Worm (Caenorhabditis elegans): ENCODE data around the gene tbx-35.
"Not testable (repeated sequence)": the region's sequence is repeated elsewhere in the genome, so short reads cannot be mapped to it uniquely, and the experiment has no call there.

tbx-35 gene

DNA sequence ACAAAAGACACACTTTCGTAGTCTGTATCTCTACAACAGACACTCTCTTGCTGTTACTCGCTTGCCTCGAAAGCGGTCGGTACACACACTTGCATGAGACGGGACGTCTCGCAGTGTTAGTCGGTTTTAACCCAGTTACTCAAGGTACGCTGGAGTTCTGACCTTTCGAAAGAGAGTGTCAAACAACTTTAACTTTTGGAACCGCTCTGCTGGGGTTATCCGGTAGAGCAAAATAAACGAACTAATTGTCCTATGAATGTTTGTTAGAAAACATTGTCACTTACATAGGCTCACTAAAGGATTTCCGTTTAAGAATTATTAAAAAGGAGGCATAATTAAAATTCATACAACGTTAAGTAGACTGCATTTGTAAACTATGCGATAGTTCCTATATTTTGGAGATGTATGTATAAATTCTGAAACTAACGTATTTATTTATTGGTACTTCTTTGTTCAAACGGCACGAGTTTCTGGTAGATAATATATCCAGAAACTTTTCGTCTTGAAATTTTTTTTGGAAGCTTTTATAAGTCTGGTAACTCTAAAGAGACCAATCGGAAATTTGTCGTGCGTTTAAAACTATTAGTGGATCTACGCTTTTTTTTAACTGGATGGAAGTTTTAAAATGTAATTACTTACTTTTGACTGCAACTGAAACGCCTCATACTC, 18.4 kb upstream of the tbx-35 start:
- TF ChIP-seq unc-120 (tag; optimal IDR thresholded peaks at IDR 0.05; ENCODE audit: poor library complexity, severe bottlenecking) (peak; percentile 94), nhr-2 (tag; optimal IDR thresholded peaks at IDR 0.05) (peak; percentile 86), ceh-39 (tag; optimal IDR thresholded peaks at IDR 0.05) (peak; percentile 74), nhr-76 (tag; optimal IDR thresholded peaks at IDR 0.05) (no peak), lsy-2 (tag; optimal IDR thresholded peaks at IDR 0.05) (peak; percentile 84), tbx-8 (GFP tag; optimal IDR thresholded peaks at IDR 0.05) (peak; percentile 93), ceh-83 (GFP tag; optimal IDR thresholded peaks at IDR 0.05) (peak; percentile 93), zip-8 (tag; optimal IDR thresholded peaks at IDR 0.05) (no peak), pha-4 (tag; optimal IDR thresholded peaks at IDR 0.05) (peak; percentile 92), bed-3 (GFP tag; optimal IDR thresholded peaks at IDR 0.05) (peak; percentile 65), lin-32 (GFP tag; optimal IDR thresholded peaks at IDR 0.05) (peak; percentile 78), snpc-4 (tag; optimal IDR thresholded peaks at IDR 0.05) (no peak), mep-1 (tag; optimal IDR thresholded peaks at IDR 0.05) (peak; percentile 96), ztf-11 (tag; optimal IDR thresholded peaks at IDR 0.05) (peak; percentile 83), cnd-1 (tag; optimal IDR thresholded peaks at IDR 0.05) (peak; percentile 80), mls-2 (tag; optimal IDR thresholded peaks at IDR 0.05) (peak; percentile 95), sptf-1 (tag; optimal IDR thresholded peaks at IDR 0.05) (peak; percentile 93), sem-2 (GFP tag; optimal IDR thresholded peaks at IDR 0.05) (peak; percentile 76), elt-1 (tag; optimal IDR thresholded peaks at IDR 0.05; ENCODE audit: borderline replicate concordance, insufficient read depth) (no peak), unc-62 (GFP tag; optimal IDR thresholded peaks at IDR 0.05) (peak; percentile 89), blmp-1 (tag; optimal IDR thresholded peaks at IDR 0.05) (no peak), elt-3 (tag; optimal IDR thresholded peaks at IDR 0.05) (peak; percentile 80), nhr-28 (tag; optimal IDR thresholded peaks at IDR 0.05) (peak; percentile 24), flh-1 (GFP tag; optimal IDR thresholded peaks at IDR 0.05) (peak; percentile 29), ceh-43 (GFP tag; optimal IDR thresholded peaks at IDR 0.05) (peak; percentile 86), drap-1 (GFP tag; optimal IDR thresholded peaks at IDR 0.05) (peak; percentile 89), ham-2 (GFP tag; optimal IDR thresholded peaks at IDR 0.05) (peak; percentile 75), lin-13 (tag; optimal IDR thresholded peaks at IDR 0.05) (peak; percentile 85), nhr-237 (tag; optimal IDR thresholded peaks at IDR 0.05) (peak; percentile 92), nhr-12 (tag; optimal IDR thresholded peaks at IDR 0.05) (peak; percentile 89), unc-39 (tag; optimal IDR thresholded peaks at IDR 0.05) (peak; percentile 55), hlh-1 (tag; optimal IDR thresholded peaks at IDR 0.05) (peak; percentile 72), M03D4.4 (tag; optimal IDR thresholded peaks at IDR 0.05) (peak; percentile 86), ces-1 (GFP tag; optimal IDR thresholded peaks at IDR 0.05) (peak; percentile 99), mab-5 (tag; optimal IDR thresholded peaks at IDR 0.05) (peak; percentile 84)

DNA sequence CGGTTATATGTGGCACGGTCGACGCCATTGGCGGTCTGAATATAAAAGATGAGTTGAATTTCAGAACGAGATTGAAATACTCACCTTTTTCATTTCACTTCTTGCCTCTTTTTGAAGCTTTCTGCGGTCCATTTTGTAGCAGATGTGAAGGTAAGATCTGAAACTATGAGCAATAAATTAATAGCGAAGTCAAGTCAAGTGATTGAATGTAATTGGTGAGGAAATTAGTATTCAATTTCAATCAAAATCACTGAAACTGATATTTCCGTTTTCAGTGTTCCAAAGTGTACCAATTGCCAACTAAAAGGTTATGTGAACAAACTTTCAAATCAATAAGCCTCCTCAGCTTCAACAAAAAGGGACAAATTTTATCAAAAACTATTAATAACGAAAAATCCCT, 16.5 kb upstream of the tbx-35 start, which contains the start of gene C17C3.24:
C17C3.24 (minus strand) TSS at position 101 of the 400 bp plus-strand sequence.
- TF ChIP-seq nhr-28 (tag; optimal IDR thresholded peaks at IDR 0.05) = no peak
- TF ChIP-seq nhr-76 (tag; optimal IDR thresholded peaks at IDR 0.05) = no peak
- TF ChIP-seq nhr-12 (tag; optimal IDR thresholded peaks at IDR 0.05) = no peak
- no peak for TF ChIP-seq unc-120 (tag; optimal IDR thresholded peaks at IDR 0.05; ENCODE audit: poor library complexity, severe bottlenecking)
- TF ChIP-seq ceh-43 (GFP tag; optimal IDR thresholded peaks at IDR 0.05) = no peak
- no peak for TF ChIP-seq nhr-2 (tag; optimal IDR thresholded peaks at IDR 0.05)
- no peak for TF ChIP-seq lin-13 (tag; optimal IDR thresholded peaks at IDR 0.05)
- no peak for TF ChIP-seq sem-2 (GFP tag; optimal IDR thresholded peaks at IDR 0.05)
- TF ChIP-seq M03D4.4 (tag; optimal IDR thresholded peaks at IDR 0.05) = no peak
- TF ChIP-seq elt-1 (tag; optimal IDR thresholded peaks at IDR 0.05; ENCODE audit: borderline replicate concordance, insufficient read depth) = no peak
- TF ChIP-seq unc-39 (tag; optimal IDR thresholded peaks at IDR 0.05) = no peak
- no peak for TF ChIP-seq nhr-237 (tag; optimal IDR thresholded peaks at IDR 0.05)
- TF ChIP-seq ceh-39 (tag; optimal IDR thresholded peaks at IDR 0.05) = no peak
- no peak for TF ChIP-seq sptf-1 (tag; optimal IDR thresholded peaks at IDR 0.05)

DNA sequence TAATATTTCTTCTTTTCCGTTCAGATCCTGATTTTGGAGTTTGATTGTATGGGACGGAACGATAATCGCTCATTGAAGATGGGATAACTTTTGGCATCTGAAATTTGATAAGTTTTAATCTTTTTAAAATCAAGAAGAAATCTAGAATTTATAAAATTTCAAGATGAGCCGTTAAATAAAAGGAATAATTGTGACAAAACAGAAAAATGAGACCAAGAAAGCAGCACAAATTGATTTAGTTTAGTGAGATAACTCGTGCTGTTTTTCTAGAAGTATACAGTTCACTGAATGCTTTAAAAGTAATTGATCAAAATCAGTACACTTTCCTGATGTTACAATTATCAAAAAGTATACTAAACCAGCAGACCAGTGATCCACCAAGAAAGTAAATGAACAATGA, 14.9 kb upstream of the tbx-35 start, which contains the start of gene hlh-27:
hlh-27 (minus strand) TSS at position 101 of the 400 bp plus-strand sequence.
- TF ChIP-seq zip-8 (tag; optimal IDR thresholded peaks at IDR 0.05); tbx-8 (GFP tag; optimal IDR thresholded peaks at IDR 0.05); ham-2 (GFP tag; optimal IDR thresholded peaks at IDR 0.05): not testable (repeated sequence)

All from whole organism, mixed stage, embryonic.